Worm (Caenorhabditis elegans): ENCODE results near the gene F10G2.1.

- TF ChIP-seq rnt-1 (tag; optimal IDR thresholded peaks at IDR 0.05) (no peak), dmd-4 (tag; optimal IDR thresholded peaks at IDR 0.05; ENCODE audit: borderline replicate concordance) (no peak), pqm-1 (tag; optimal IDR thresholded peaks at IDR 0.05) (no peak), nhr-232 (tag; optimal IDR thresholded peaks at IDR 0.05) (no peak), pha-4 (tag; optimal IDR thresholded peaks at IDR 0.05) (no peak), ceh-45 (GFP tag; IDR thresholded peaks at IDR 0.05) (no peak), npax-4 (tag; optimal IDR thresholded peaks at IDR 0.05) (no peak), fax-1 (tag; optimal IDR thresholded peaks at IDR 0.05) (no peak), ceh-34 (tag; optimal IDR thresholded peaks at IDR 0.05) (no peak), tbx-2 (tag; optimal IDR thresholded peaks at IDR 0.05) (no peak), fkh-10 (GFP tag; optimal IDR thresholded peaks at IDR 0.05) (no peak)
These were observed 29.3 kb downstream of the F10G2.1 start, which contains the start of gene cyp-35A1 for ce11 chrV:7361673-7362072.
